Worm (Caenorhabditis elegans) whole organism, L4 larva: ENCODE results near the gene R31.2.

ENCODE experiments used
- F10B5.3 ChIP-seq: sonication (generic microtip); optimal IDR thresholded peaks from 2 replicates; lab custom pipeline; 2016; ENCODE audit warnings: mild to moderate bottlenecking, missing genetic modification characterization, missing compliant biosample characterization
- F44E2.7 ChIP-seq: fragments of 200-800 bp; sonication (Bioruptor generic); IDR thresholded peaks from 2 replicates; pipeline ENCODE4 v2.1.2; 2022; ENCODE audit warnings: missing genetic modification characterization, missing compliant biosample characterization
- T26A8.4 ChIP-seq: fragments of 200-800 bp; sonication (Bioruptor generic); IDR thresholded peaks from 2 replicates; pipeline ENCODE4 v1.3.6; 2022; ENCODE audit warnings: missing genetic modification characterization, missing compliant biosample characterization
- ZK337.2 ChIP-seq: fragments of 200-800 bp; sonication (Bioruptor generic); IDR thresholded peaks from 2 replicates; pipeline ENCODE4 v1.3.6; 2022; ENCODE audit warnings: missing genetic modification reagents, missing genetic modification characterization, missing compliant biosample characterization
- ama-1 ChIP-seq: fragments of 150-350 bp; optimal IDR thresholded peaks from 2 replicates; lab custom pipeline; 2014; ENCODE audit warnings: inconsistent platforms, mixed read lengths
- ceh-20 ChIP-seq: fragments of 200-800 bp; sonication (Bioruptor generic); IDR thresholded peaks from 2 replicates; pipeline ENCODE4 v1.3.6; 2022; ENCODE audit warnings: missing genetic modification reagents, missing genetic modification characterization, missing compliant biosample characterization
- ceh-28 ChIP-seq: fragments of 150-350 bp; optimal IDR thresholded peaks from 2 replicates; lab custom pipeline; 2014; ENCODE audit warnings: missing biosample characterization, missing genetic modification reagents, missing genetic modification characterization
- ceh-44 ChIP-seq: fragments of 200-800 bp; sonication (Bioruptor generic); IDR thresholded peaks from 2 replicates; pipeline ENCODE4 v1.3.6; 2022; ENCODE audit warnings: missing genetic modification reagents, missing genetic modification characterization, missing compliant biosample characterization
- ceh-62 ChIP-seq: sonication (generic microtip); optimal IDR thresholded peaks from 2 replicates; lab custom pipeline; 2017; ENCODE audit warnings: missing biosample characterization, missing genetic modification characterization
- ces-1 ChIP-seq: fragments of 150-350 bp; sonication (generic microtip); optimal IDR thresholded peaks from 4 replicates; lab custom pipeline; 2014; ENCODE audit warnings: missing biosample characterization, missing genetic modification reagents, missing genetic modification characterization
- ctbp-1 ChIP-seq: fragments of 200-800 bp; sonication (Bioruptor generic); IDR thresholded peaks from 2 replicates; pipeline ENCODE4 v1.3.6; 2022; ENCODE audit warnings: missing genetic modification reagents, missing genetic modification characterization, missing compliant biosample characterization
- daf-12 ChIP-seq: fragments of 150-350 bp; optimal IDR thresholded peaks from 2 replicates; lab custom pipeline; 2014; ENCODE audit warnings: missing biosample characterization, missing genetic modification reagents, missing genetic modification characterization
- daf-16 ChIP-seq, 3 experiments: sonication (generic microtip); optimal IDR thresholded peaks; 2 replicates each; lab custom pipeline; 2016 to 2017; ENCODE audit warnings: missing genetic modification characterization in 3 of 3, missing genetic modification reagents in 3 of 3, mild to moderate bottlenecking in 2 of 3, missing compliant biosample characterization in 2 of 3, missing biosample characterization in 1 of 3, moderate library complexity in 1 of 3
- daf-19 ChIP-seq: fragments of 200-800 bp; sonication (Bioruptor generic); conservative IDR thresholded peaks from 2 replicates; pipeline ENCODE4 v1.3.6; 2022; ENCODE audit warnings: missing genetic modification characterization, missing compliant biosample characterization
- dpl-1 ChIP-seq: fragments of 150-350 bp; optimal IDR thresholded peaks from 2 replicates; lab custom pipeline; 2014; ENCODE audit warnings: missing biosample characterization, missing genetic modification reagents, missing genetic modification characterization
- fkh-10 ChIP-seq: fragments of 150-350 bp; optimal IDR thresholded peaks from 2 replicates; lab custom pipeline; 2014; ENCODE audit warnings: missing biosample characterization, missing genetic modification reagents, missing genetic modification characterization
- gei-8 ChIP-seq: fragments of 200-800 bp; sonication (Bioruptor generic); optimal IDR thresholded peaks from 2 replicates; lab custom pipeline; 2018; ENCODE audit warnings: mild to moderate bottlenecking, missing genetic modification characterization, missing compliant biosample characterization
- hlh-30 ChIP-seq: sonication (generic microtip); optimal IDR thresholded peaks from 2 replicates; lab custom pipeline; 2017; ENCODE audit warnings: antibody characterized with exemption, mild to moderate bottlenecking, missing genetic modification characterization, missing compliant biosample characterization; ENCODE audit not compliant: insufficient read depth
- lin-13 ChIP-seq: fragments of 150-350 bp; optimal IDR thresholded peaks from 2 replicates; lab custom pipeline; 2014; ENCODE audit warnings: missing biosample characterization, missing genetic modification reagents, missing genetic modification characterization
- lin-15B ChIP-seq: fragments of 150-350 bp; sonication (generic microtip); optimal IDR thresholded peaks from 3 replicates; lab custom pipeline; 2014; ENCODE audit warnings: missing biosample characterization, missing genetic modification characterization
- lin-38 ChIP-seq: fragments of 200-800 bp; sonication (Bioruptor generic); IDR thresholded peaks from 2 replicates; pipeline ENCODE4 v1.3.6; 2022; ENCODE audit warnings: missing genetic modification reagents, missing genetic modification characterization, missing compliant biosample characterization
- lir-3 ChIP-seq: sonication (generic microtip); optimal IDR thresholded peaks from 2 replicates; lab custom pipeline; 2016; ENCODE audit warnings: mild to moderate bottlenecking, missing genetic modification characterization, missing compliant biosample characterization
- lsy-2 ChIP-seq, 2 experiments: fragments of 150-350 bp in 1 of 2; sonication (generic microtip) in 1 of 2; optimal IDR thresholded peaks; 2 replicates each; lab custom pipeline; 2014 to 2017; ENCODE audit warnings: missing biosample characterization in 2 of 2, missing genetic modification characterization in 2 of 2
- madf-5 ChIP-seq, 2 experiments: fragments of 200-800 bp; sonication (Bioruptor generic); IDR thresholded peaks; 2 replicates each; pipeline ENCODE4 v1.3.6; 2022; ENCODE audit warnings: missing compliant biosample characterization in 2 of 2, missing genetic modification characterization in 2 of 2
- madf-9 ChIP-seq: fragments of 200-800 bp; sonication (Bioruptor generic); conservative IDR thresholded peaks from 2 replicates; pipeline ENCODE4 v1.3.6; 2022; ENCODE audit warnings: missing genetic modification reagents, missing genetic modification characterization, missing compliant biosample characterization
- mdt-29 ChIP-seq: fragments of 200-800 bp; sonication (Bioruptor generic); IDR thresholded peaks from 2 replicates; pipeline ENCODE4 v1.3.6; 2022; ENCODE audit warnings: missing genetic modification reagents, missing genetic modification characterization, missing compliant biosample characterization
- mep-1 ChIP-seq: fragments of 150-350 bp; sonication (generic microtip); optimal IDR thresholded peaks from 3 replicates; lab custom pipeline; 2014; ENCODE audit warnings: missing biosample characterization, missing genetic modification characterization
- mes-2 ChIP-seq: sonication (generic microtip); optimal IDR thresholded peaks from 2 replicates; lab custom pipeline; 2016; ENCODE audit warnings: missing genotype, mild to moderate bottlenecking, missing genetic modification characterization, missing compliant biosample characterization; ENCODE audit not compliant: poor library complexity, severe bottlenecking
- nhr-102 ChIP-seq: sonication (generic microtip); optimal IDR thresholded peaks from 2 replicates; lab custom pipeline; 2016; ENCODE audit warnings: mild to moderate bottlenecking, missing genetic modification characterization, moderate library complexity, missing compliant biosample characterization
- nhr-25 ChIP-seq: sonication (generic microtip); optimal IDR thresholded peaks from 2 replicates; lab custom pipeline; 2017; ENCODE audit warnings: missing genetic modification characterization, mild to moderate bottlenecking, missing compliant biosample characterization, antibody characterized with exemption, moderate library complexity, borderline replicate concordance; ENCODE audit not compliant: insufficient read depth
- nhr-28 ChIP-seq: fragments of 150-350 bp; optimal IDR thresholded peaks from 2 replicates; lab custom pipeline; 2014; ENCODE audit warnings: missing biosample characterization, missing genetic modification characterization
- nhr-41 ChIP-seq: fragments of 200-800 bp; sonication (Bioruptor generic); IDR thresholded peaks from 2 replicates; pipeline ENCODE4 v1.3.6; 2022; ENCODE audit warnings: missing genetic modification reagents, missing genetic modification characterization, missing compliant biosample characterization
- nhr-6 ChIP-seq: fragments of 150-350 bp; optimal IDR thresholded peaks from 2 replicates; lab custom pipeline; 2014; ENCODE audit warnings: missing biosample characterization, missing genetic modification characterization
- pha-4 ChIP-seq, 2 experiments: fragments of 150-350 bp in 1 of 2; fragments of 200-800 bp in 1 of 2; sonication (Bioruptor generic) in 1 of 2; IDR thresholded peaks in 1 of 2; optimal IDR thresholded peaks in 1 of 2; 2 replicates each; pipeline versions ENCODE4 v1.3.6 to Lab custom; 2014 to 2022; ENCODE audit warnings: missing genetic modification characterization in 2 of 2, missing genetic modification reagents in 2 of 2, missing biosample characterization in 1 of 2, missing compliant biosample characterization in 1 of 2
- pqm-1 ChIP-seq: sonication (generic microtip); optimal IDR thresholded peaks from 2 replicates; lab custom pipeline; 2017; ENCODE audit warnings: missing biosample characterization, missing genetic modification characterization
- rbr-2 ChIP-seq: sonication (generic microtip); optimal IDR thresholded peaks from 2 replicates; lab custom pipeline; 2016; ENCODE audit warnings: missing genotype, missing genetic modification characterization, missing compliant biosample characterization
- spr-1 ChIP-seq: sonication (generic microtip); optimal IDR thresholded peaks from 2 replicates; lab custom pipeline; 2016; ENCODE audit warnings: mild to moderate bottlenecking, missing genetic modification characterization, missing compliant biosample characterization
- tag-97 ChIP-seq: fragments of 200-800 bp; sonication (Bioruptor generic); IDR thresholded peaks from 2 replicates; pipeline ENCODE4 v1.3.6; 2022; ENCODE audit warnings: missing genetic modification characterization, missing compliant biosample characterization
- zfp-2 ChIP-seq: sonication (generic microtip); optimal IDR thresholded peaks from 2 replicates; lab custom pipeline; 2016; ENCODE audit warnings: mild to moderate bottlenecking, missing genetic modification characterization, missing compliant biosample characterization
- zip-2 ChIP-seq: fragments of 150-350 bp; optimal IDR thresholded peaks from 2 replicates; lab custom pipeline; 2014; ENCODE audit warnings: missing biosample characterization, missing genetic modification characterization
- ztf-11 ChIP-seq: fragments of 150-350 bp; optimal IDR thresholded peaks from 2 replicates; lab custom pipeline; 2014; ENCODE audit warnings: missing biosample characterization, missing genetic modification characterization

The R31.2 gene

DNA sequence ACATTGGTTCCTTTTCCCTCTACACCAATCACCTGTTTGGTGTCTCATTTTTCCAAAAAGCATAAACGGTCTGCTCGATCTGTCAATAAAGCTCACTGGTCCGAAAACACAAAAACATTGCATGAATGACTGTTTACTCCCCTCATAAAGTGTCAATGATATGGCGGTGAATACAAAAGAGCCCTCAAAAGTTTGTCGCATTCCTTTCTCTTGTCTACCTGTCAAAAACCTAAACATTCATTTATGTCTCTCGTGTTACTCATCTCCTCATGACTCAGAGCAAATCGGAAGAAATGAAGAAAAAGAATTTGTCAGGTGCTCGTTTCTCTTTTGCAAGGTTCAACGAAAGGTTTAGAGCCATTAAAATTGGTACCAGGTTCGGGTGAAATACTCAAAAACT lies 33.9 kb downstream of the R31.2 start:
- TF ChIP-seq lin-13 (GFP tag; lab: Kevin White, UChicago), result no peak
- TF ChIP-seq hlh-30 (tag; lab: Kevin White, UChicago), result peak; percentile 18
- TF ChIP-seq nhr-6 (tag; lab: Kevin White, UChicago), result peak; percentile 94
- no peak for TF ChIP-seq pqm-1 (tag; lab: Kevin White, UChicago)
- no peak for TF ChIP-seq pha-4 (GFP tag; IDR thresholded peaks at IDR 0.05; lab: Robert Waterston, UW)
- TF ChIP-seq pha-4 (tag; optimal IDR thresholded peaks at IDR 0.05; lab: Kevin White, UChicago), result peak; percentile 12
- TF ChIP-seq, all 104 proteins: peak for 3

DNA sequence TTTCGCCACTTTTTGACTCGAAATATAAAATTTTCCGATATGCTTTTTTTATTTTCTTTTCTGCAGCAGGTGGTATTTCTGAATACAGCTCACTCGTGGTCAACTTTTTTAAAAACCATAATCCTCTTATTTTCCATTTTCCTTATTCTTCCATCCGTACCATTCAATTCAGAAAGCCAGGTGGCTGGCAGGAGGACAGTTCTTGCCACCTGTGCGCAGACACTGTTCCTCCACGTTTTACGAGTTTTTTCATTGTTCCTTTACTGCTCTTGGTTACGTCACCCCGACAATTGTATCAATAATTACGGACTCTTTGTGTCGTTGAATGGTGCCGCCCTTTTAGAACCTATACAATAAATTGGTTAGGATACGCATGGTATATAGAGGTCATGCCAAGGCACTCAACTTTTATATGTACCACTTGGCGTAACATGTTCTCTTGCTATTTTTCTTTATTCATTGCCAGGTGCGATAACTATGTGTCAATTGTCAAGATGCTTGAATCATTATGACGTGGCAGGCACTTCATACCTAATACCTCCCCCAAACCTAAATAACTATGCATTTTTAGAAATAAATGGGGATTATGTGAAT lies 35.6 kb downstream of the R31.2 start:
- TF ChIP-seq F10B5.3 (tag; lab: Kevin White, UChicago), result no peak
- TF ChIP-seq ceh-28 (tag; lab: Kevin White, UChicago), result no peak

DNA sequence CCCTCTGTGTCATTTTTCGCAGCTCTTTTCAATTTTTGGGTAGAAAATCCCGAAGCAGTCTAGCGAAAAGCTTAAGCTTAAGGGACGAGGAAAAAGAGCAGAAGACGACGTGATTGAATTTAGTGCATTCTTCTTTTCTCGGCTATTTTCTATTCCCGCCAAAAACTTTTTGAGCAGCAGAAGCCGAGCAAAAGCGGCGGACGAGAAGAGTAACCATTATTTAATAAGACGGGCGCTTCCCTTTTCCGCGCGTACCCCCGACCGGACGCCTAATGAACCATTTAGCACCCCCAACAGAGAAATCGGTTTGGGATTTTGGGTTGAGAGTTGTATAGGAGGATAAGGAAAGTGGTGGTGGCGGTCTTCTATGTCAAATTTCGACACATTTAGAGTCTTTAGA lies 36.2 kb downstream of the R31.2 start:
- TF ChIP-seq spr-1 (tag; lab: Kevin White, UChicago) (no peak), madf-9 (GFP tag; lab: Robert Waterston, UW) (no peak), mdt-29 (GFP tag; lab: Robert Waterston, UW) (no peak), ceh-44 (GFP tag; lab: Robert Waterston, UW) (no peak), F44E2.7 (GFP tag; lab: Robert Waterston, UW) (no peak), mep-1 (tag; lab: Kevin White, UChicago) (no peak), gei-8 (GFP tag; lab: Kevin White, UChicago) (no peak), daf-12 (tag; lab: Kevin White, UChicago) (no peak), nhr-102 (tag; lab: Kevin White, UChicago) (no peak), ces-1 (peak; percentile 75), daf-19 (GFP tag; lab: Robert Waterston, UW) (no peak), ama-1 (no peak), dpl-1 (no peak), fkh-10 (peak; percentile 59), daf-16 (GFP tag; optimal IDR thresholded peaks at IDR 0.05; lab: Kevin White, UChicago) (no peak), daf-16 (tag; optimal IDR thresholded peaks at IDR 0.05; lab: Kevin White, UChicago) (no peak), lin-15B (no peak), ztf-11 (no peak), nhr-28 (tag; lab: Kevin White, UChicago) (no peak), madf-5 (GFP tag; IDR thresholded peaks at IDR 0.05; lab: Robert Waterston, UW) (no peak), ctbp-1 (GFP tag; lab: Robert Waterston, UW) (peak; percentile 78), nhr-41 (GFP tag; lab: Robert Waterston, UW) (no peak), ZK337.2 (GFP tag; lab: Robert Waterston, UW) (no peak), lir-3 (tag; lab: Kevin White, UChicago) (no peak), T26A8.4 (GFP tag; lab: Robert Waterston, UW) (no peak), ceh-62 (tag; lab: Kevin White, UChicago) (no peak), lin-38 (GFP tag; lab: Robert Waterston, UW) (no peak)
- TF ChIP-seq, all 104 proteins: peak for 3

DNA sequence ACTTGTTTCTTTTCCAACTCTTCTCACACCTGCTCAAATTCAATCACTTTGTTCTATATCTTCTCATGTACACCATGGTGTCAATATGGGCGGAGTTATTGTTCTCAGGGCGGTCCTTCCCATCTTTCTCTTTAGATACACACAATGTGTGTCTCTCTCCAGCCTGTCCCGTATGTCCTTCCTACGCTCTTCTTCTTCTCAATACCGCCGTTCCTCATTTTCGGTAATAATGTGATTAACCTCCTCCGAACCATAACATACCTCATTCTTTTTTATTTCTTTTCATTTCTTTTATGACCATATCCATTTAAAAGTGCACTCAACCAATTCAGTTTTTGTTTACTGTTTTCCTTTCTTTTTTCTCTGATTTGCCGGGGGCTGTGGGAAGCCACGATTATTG lies 38.2 kb downstream of the R31.2 start:
- TF ChIP-seq zip-2 (no peak), mdt-29 (GFP tag; lab: Robert Waterston, UW) (no peak), nhr-25 (tag; lab: Kevin White, UChicago) (no peak), madf-9 (GFP tag; lab: Robert Waterston, UW) (no peak), F10B5.3 (tag; lab: Kevin White, UChicago) (no peak), ceh-20 (GFP tag; lab: Robert Waterston, UW) (no peak), hlh-30 (tag; lab: Kevin White, UChicago) (no peak), lsy-2 (tag; optimal IDR thresholded peaks at IDR 0.05; lab: Kevin White, UChicago) (no peak), daf-12 (tag; lab: Kevin White, UChicago) (no peak), rbr-2 (tag; lab: Kevin White, UChicago) (no peak), madf-5 (GFP tag; IDR thresholded peaks at IDR 0.05; lab: Robert Waterston, UW) (no peak), lir-3 (tag; lab: Kevin White, UChicago) (no peak), tag-97 (no peak), zfp-2 (tag; lab: Kevin White, UChicago) (no peak), nhr-41 (GFP tag; lab: Robert Waterston, UW) (no peak), mes-2 (tag; lab: Kevin White, UChicago) (no peak)
- TF ChIP-seq, all 104 proteins: peak for 0
